Fruit fly (Drosophila melanogaster): Measurements from ENCODE around the gene CG32645.

dm6 chrX:13194249-13194648 is 55.2 kb downstream of the CG32645 start, which contains the start of gene Coq5:
- TF ChIP-seq psq (optimal IDR thresholded peaks at IDR 0.05) (no peak), h (optimal IDR thresholded peaks at IDR 0.05) (no peak), Sin3A (optimal IDR thresholded peaks at IDR 0.05) (no peak), ttk (optimal IDR thresholded peaks at IDR 0.05) (no peak)

Measured in Kc167 (cell line).